Fruit fly (Drosophila melanogaster): ENCODE measurements around the gene CG17712.

- no peak for TF ChIP-seq CG34224 (GFP tag; IDR thresholded peaks at IDR 0.05; ENCODE audit: partially characterized antibody)
- TF ChIP-seq ci (GFP tag; IDR thresholded peaks at IDR 0.05): no peak
- no peak for TF ChIP-seq Nf-YB (GFP tag; optimal IDR thresholded peaks at IDR 0.05)
- TF ChIP-seq esg (GFP tag; conservative IDR thresholded peaks at IDR 0.05): no peak
- TF ChIP-seq bcd (GFP tag; optimal IDR thresholded peaks at IDR 0.05): no peak
- no peak for TF ChIP-seq CG9932 (GFP tag; IDR thresholded peaks at IDR 0.05)
- no peak for TF ChIP-seq Adf1 (GFP tag; IDR thresholded peaks at IDR 0.05)
- no peak for TF ChIP-seq Sox102F (GFP tag; optimal IDR thresholded peaks at IDR 0.05)
- no peak for TF ChIP-seq CG12071 (GFP tag; optimal IDR thresholded peaks at IDR 0.05)
- TF ChIP-seq MTF-1 (GFP tag; optimal IDR thresholded peaks at IDR 0.05; ENCODE audit: borderline replicate concordance): no peak
- TF ChIP-seq jing (GFP tag; optimal IDR thresholded peaks at IDR 0.05): no peak
Observed at dm6 chr2L:1722260-1722659, 29.7 kb downstream of the CG17712 start.
